Worm (Caenorhabditis elegans) whole organism, mixed stage, embryonic: ENCODE results near the gene ttr-39.

Experiments used
- elt-1 ChIP-seq: sonication (generic microtip); optimal IDR thresholded peaks from 2 replicates; lab custom pipeline; 2017; ENCODE audit warnings: missing genetic modification characterization, mild to moderate bottlenecking, missing compliant biosample characterization, antibody characterized with exemption, moderate library complexity, borderline replicate concordance; ENCODE audit not compliant: insufficient read depth
- mep-1 ChIP-seq: fragments of 150-350 bp; optimal IDR thresholded peaks from 2 replicates; lab custom pipeline; 2017; ENCODE audit warnings: missing biosample characterization, missing genetic modification reagents, missing genetic modification characterization, inconsistent platforms
- pha-4 ChIP-seq: fragments of 150-350 bp; optimal IDR thresholded peaks from 2 replicates; lab custom pipeline; 2018; ENCODE audit warnings: missing biosample characterization, missing genetic modification reagents, missing genetic modification characterization
- tbx-8 ChIP-seq: fragments of 200-800 bp; sonication (Bioruptor generic); optimal IDR thresholded peaks from 2 replicates; lab custom pipeline; 2018; ENCODE audit warnings: mild to moderate bottlenecking, missing genetic modification characterization, moderate library complexity, missing compliant biosample characterization
- unc-39 ChIP-seq: fragments of 150-350 bp; optimal IDR thresholded peaks from 2 replicates; lab custom pipeline; 2014; ENCODE audit warnings: missing biosample characterization, missing genetic modification characterization

DNA sequence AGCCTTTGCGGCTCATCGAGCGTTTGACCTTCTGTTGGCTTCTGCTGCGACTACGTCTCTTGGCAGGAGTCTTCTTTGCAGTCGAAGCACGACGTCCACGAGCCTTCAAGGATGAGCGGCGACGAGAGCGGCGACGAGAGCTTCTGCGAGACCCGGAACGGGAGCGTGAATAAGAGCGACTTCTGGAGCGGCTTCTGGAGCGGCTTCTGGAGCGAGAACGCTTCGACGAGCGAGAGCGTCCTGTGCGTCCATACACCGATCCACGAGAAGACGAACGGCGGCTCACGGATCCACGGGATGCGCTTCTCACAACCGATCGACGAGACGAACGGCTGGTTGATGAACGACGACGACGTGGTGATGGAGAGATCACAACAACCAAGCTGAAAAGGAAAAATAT, 21.2 kb upstream of the ttr-39 start:
- TF ChIP-seq mep-1: no peak
- TF ChIP-seq unc-39 (tag; lab: Kevin White, UChicago): no peak
- no peak for TF ChIP-seq elt-1
- no peak for TF ChIP-seq pha-4 (tag; lab: Kevin White, UChicago)
- no peak for TF ChIP-seq tbx-8 (GFP tag; lab: Kevin White, UChicago)
